Fruit fly (Drosophila melanogaster) whole organism, embryonic: ENCODE measurements around the gene ss.

Source experiments
- BEAF-32 ChIP-seq: fragments of 200-800 bp; sonication (Bioruptor generic); optimal IDR thresholded peaks from 3 replicates; lab custom pipeline; 2017; ENCODE audit warnings: missing biosample characterization, missing genetic modification characterization, mild to moderate bottlenecking, moderate library complexity, missing genetic modification reagents
- Bteb2 ChIP-seq: fragments of 200-800 bp; sonication (Bioruptor generic); optimal IDR thresholded peaks from 2 replicates; lab custom pipeline; 2016; ENCODE audit warnings: missing biosample characterization, missing genetic modification characterization
- CG10267 ChIP-seq: fragments of 200-800 bp; sonication (Bioruptor generic); optimal IDR thresholded peaks from 2 replicates; lab custom pipeline; 2018; ENCODE audit warnings: missing biosample characterization, mild to moderate bottlenecking, missing genetic modification characterization, moderate library complexity
- CG11093 ChIP-seq: fragments of 200-800 bp; sonication (Bioruptor generic); IDR thresholded peaks from 3 replicates; pipeline ENCODE4 v1.3.6; 2022; ENCODE audit warnings: missing biosample characterization, missing genetic modification characterization
- CG12659 ChIP-seq: fragments of 200-800 bp; sonication (Bioruptor generic); optimal IDR thresholded peaks from 3 replicates; lab custom pipeline; 2017; ENCODE audit warnings: mild to moderate bottlenecking, missing biosample characterization, missing genetic modification reagents, missing genetic modification characterization
- CG13424 ChIP-seq: fragments of 200-800 bp; sonication (Bioruptor generic); optimal IDR thresholded peaks from 2 replicates; lab custom pipeline; 2019; ENCODE audit warnings: missing biosample characterization, mild to moderate bottlenecking, missing genetic modification characterization, moderate library complexity
- CG1602 ChIP-seq: fragments of 200-800 bp; sonication (Bioruptor generic); optimal IDR thresholded peaks from 3 replicates; lab custom pipeline; 2016; ENCODE audit warnings: missing biosample characterization, missing genetic modification characterization
- CG17359 ChIP-seq: fragments of 200-800 bp; sonication (Bioruptor generic); optimal IDR thresholded peaks from 3 replicates; lab custom pipeline; 2018; ENCODE audit warnings: missing biosample characterization, mild to moderate bottlenecking, missing genetic modification characterization, moderate library complexity
- CG18619 ChIP-seq: fragments of 200-800 bp; sonication (Bioruptor generic); optimal IDR thresholded peaks from 3 replicates; lab custom pipeline; 2017; ENCODE audit warnings: missing biosample characterization, mild to moderate bottlenecking, missing genetic modification characterization
- CG2875 ChIP-seq: fragments of 200-800 bp; sonication (Bioruptor generic); optimal IDR thresholded peaks from 2 replicates; lab custom pipeline; 2017; ENCODE audit warnings: missing biosample characterization, mild to moderate bottlenecking, missing genetic modification characterization, missing genetic modification reagents
- CG3163 ChIP-seq: fragments of 200-800 bp; sonication (Bioruptor generic); optimal IDR thresholded peaks from 3 replicates; lab custom pipeline; 2016; ENCODE audit warnings: missing biosample characterization, missing genetic modification characterization
- CG34376 ChIP-seq: fragments of 200-800 bp; sonication (Bioruptor generic); optimal IDR thresholded peaks from 2 replicates; lab custom pipeline; 2018; ENCODE audit warnings: missing biosample characterization, mild to moderate bottlenecking, missing genetic modification characterization
- CG3726 ChIP-seq: fragments of 200-800 bp; sonication (Bioruptor generic); IDR thresholded peaks from 3 replicates; pipeline ENCODE4, ENCODE4 v1.3.6; 2022; ENCODE audit warnings: missing biosample characterization, missing genetic modification characterization
- CG42726 ChIP-seq: fragments of 200-800 bp; sonication (Bioruptor generic); IDR thresholded peaks from 2 replicates; pipeline ENCODE4 v1.3.6; 2022; ENCODE audit warnings: missing biosample characterization, missing genetic modification characterization; ENCODE audit not compliant: partially characterized antibody
- CG4282 ChIP-seq: fragments of 200-800 bp; sonication (Bioruptor generic); optimal IDR thresholded peaks from 2 replicates; lab custom pipeline; 2016; ENCODE audit warnings: missing biosample characterization, missing genetic modification characterization
- CG4360 ChIP-seq: fragments of 200-800 bp; sonication (Bioruptor generic); IDR thresholded peaks from 2 replicates; pipeline ENCODE4 v1.3.6; 2022; ENCODE audit warnings: missing biosample characterization, missing genetic modification characterization
- CG4854 ChIP-seq: fragments of 200-800 bp; sonication (Bioruptor generic); optimal IDR thresholded peaks from 2 replicates; lab custom pipeline; 2016; ENCODE audit warnings: missing biosample characterization, missing genetic modification characterization, inconsistent platforms
- CG6175 ChIP-seq: fragments of 200-800 bp; sonication (Bioruptor generic); IDR thresholded peaks from 3 replicates; pipeline ENCODE4 v1.3.6; 2022; ENCODE audit warnings: missing biosample characterization, missing genetic modification characterization
- CG7357 ChIP-seq: fragments of 200-800 bp; sonication (Bioruptor generic); IDR thresholded peaks from 3 replicates; pipeline ENCODE4 v1.3.6; 2022; ENCODE audit warnings: missing biosample characterization, missing genetic modification characterization
- CG7839 ChIP-seq: fragments of 200-800 bp; sonication (Bioruptor generic); optimal IDR thresholded peaks from 3 replicates; lab custom pipeline; 2018; ENCODE audit warnings: missing biosample characterization, mild to moderate bottlenecking, missing genetic modification characterization, moderate library complexity
- CG9932 ChIP-seq: fragments of 200-800 bp; sonication (Bioruptor generic); IDR thresholded peaks from 2 replicates; pipeline ENCODE4 v1.3.6; 2022; ENCODE audit warnings: missing biosample characterization, missing genetic modification characterization
- D19A ChIP-seq: fragments of 200-800 bp; optimal IDR thresholded peaks from 3 replicates; lab custom pipeline; 2019; ENCODE audit warnings: missing biosample characterization, mild to moderate bottlenecking, missing genetic modification characterization, moderate library complexity
- HLH4C ChIP-seq: fragments of 200-800 bp; sonication (Bioruptor generic); IDR thresholded peaks from 3 replicates; pipeline ENCODE4 v1.3.6; 2022; ENCODE audit warnings: missing biosample characterization, missing genetic modification characterization; ENCODE audit not compliant: partially characterized antibody
- HLH54F ChIP-seq: fragments of 200-800 bp; sonication (Bioruptor generic); optimal IDR thresholded peaks from 3 replicates; lab custom pipeline; 2016; ENCODE audit warnings: missing biosample characterization, missing genetic modification characterization
- Hsf ChIP-seq: fragments of 200-800 bp; sonication (Bioruptor generic); optimal IDR thresholded peaks from 3 replicates; lab custom pipeline; 2016; ENCODE audit warnings: missing biosample characterization, missing genetic modification characterization
- Mad ChIP-seq: fragments of 200-800 bp; sonication (Bioruptor generic); optimal IDR thresholded peaks from 2 replicates; lab custom pipeline; 2016; ENCODE audit warnings: missing biosample characterization, missing genetic modification characterization
- bcd ChIP-seq: fragments of 200-800 bp; sonication (Bioruptor generic); optimal IDR thresholded peaks from 2 replicates; lab custom pipeline; 2017; ENCODE audit warnings: missing biosample characterization, mild to moderate bottlenecking, missing genetic modification characterization
- ci ChIP-seq: fragments of 200-800 bp; sonication (Bioruptor generic); IDR thresholded peaks from 3 replicates; pipeline ENCODE4 v1.3.6; 2022; ENCODE audit warnings: missing biosample characterization, missing genetic modification characterization
- dmrt99B ChIP-seq: fragments of 200-800 bp; sonication (Bioruptor generic); optimal IDR thresholded peaks from 2 replicates; lab custom pipeline; 2018; ENCODE audit warnings: missing biosample characterization, mild to moderate bottlenecking, missing genetic modification characterization, moderate library complexity
- dpn ChIP-seq, 2 experiments: fragments of 200-800 bp; sonication (Bioruptor generic); optimal IDR thresholded peaks; 3 replicates each; lab custom pipeline; 2016; ENCODE audit warnings: missing biosample characterization in 2 of 2, missing genetic modification characterization in 2 of 2
- eyg ChIP-seq: fragments of 200-800 bp; sonication (Bioruptor generic); optimal IDR thresholded peaks from 3 replicates; lab custom pipeline; 2016; ENCODE audit warnings: missing biosample characterization, missing genetic modification characterization
- h ChIP-seq: fragments of >200 bp; optimal IDR thresholded peaks from 2 replicates; lab custom pipeline; 2017
- ken ChIP-seq: fragments of 200-800 bp; sonication (Bioruptor generic); IDR thresholded peaks from 3 replicates; pipeline ENCODE4 v1.3.6; 2022; ENCODE audit warnings: missing biosample characterization, missing genetic modification characterization
- knrl ChIP-seq: fragments of 200-800 bp; sonication (Bioruptor generic); IDR thresholded peaks from 3 replicates; pipeline ENCODE4 v1.3.6; 2022; ENCODE audit warnings: missing biosample characterization, missing genetic modification characterization; ENCODE audit not compliant: partially characterized antibody
- lilli ChIP-seq: fragments of 200-800 bp; sonication (Bioruptor generic); optimal IDR thresholded peaks from 3 replicates; lab custom pipeline; 2016; ENCODE audit warnings: missing biosample characterization, missing genetic modification characterization
- lov ChIP-seq, 2 experiments: fragments of 200-800 bp in 1 of 2; fragments of >200 bp in 1 of 2; sonication (Bioruptor generic) in 1 of 2; IDR thresholded peaks in 1 of 2; optimal IDR thresholded peaks in 1 of 2; 2 replicates in 1 of 2; 3 replicates in 1 of 2; pipeline versions ENCODE4 v1.3.6 to Lab custom; 2017 to 2022; ENCODE audit warnings: missing biosample characterization in 1 of 2, missing genetic modification characterization in 1 of 2
- maf-S ChIP-seq: fragments of 200-800 bp; sonication (Bioruptor generic); optimal IDR thresholded peaks from 2 replicates; lab custom pipeline; 2016; ENCODE audit warnings: missing biosample characterization, missing genetic modification characterization
- otp ChIP-seq: fragments of 200-800 bp; sonication (Bioruptor generic); IDR thresholded peaks from 3 replicates; pipeline ENCODE4, ENCODE4 v1.3.6; 2022; ENCODE audit warnings: missing biosample characterization, missing genetic modification characterization
- pan ChIP-seq, 4 experiments: fragments of >200 bp in 3 of 4; fragments of 200-800 bp in 1 of 4; sonication (Bioruptor generic) in 1 of 4; optimal IDR thresholded peaks in 3 of 4; IDR thresholded peaks in 1 of 4; 2 replicates each; pipeline versions ENCODE4 v1.3.6 to Lab custom; 2017 to 2022; ENCODE audit warnings: missing biosample characterization in 2 of 4, missing genetic modification characterization in 2 of 4, mixed read lengths in 1 of 4
- pnt ChIP-seq: fragments of 200-800 bp; sonication (Bioruptor generic); optimal IDR thresholded peaks from 3 replicates; lab custom pipeline; 2016; ENCODE audit warnings: missing biosample characterization, missing genetic modification characterization
- prd ChIP-seq, 3 experiments: fragments of >200 bp in 2 of 3; fragments of 200-800 bp in 1 of 3; sonication (Bioruptor generic) in 1 of 3; optimal IDR thresholded peaks in 2 of 3; IDR thresholded peaks in 1 of 3; 2 replicates in 2 of 3; 3 replicates in 1 of 3; pipeline versions ENCODE4 v1.3.6 to Lab custom; 2017 to 2022; ENCODE audit warnings: missing biosample characterization in 1 of 3, missing genetic modification characterization in 1 of 3
- sens ChIP-seq: fragments of 200-800 bp; sonication (Bioruptor generic); peaks from one replicate; lab custom pipeline; 2016; ENCODE audit warnings: missing biosample characterization, missing genetic modification characterization
- sisA ChIP-seq: fragments of 200-800 bp; sonication (Bioruptor generic); IDR thresholded peaks from 2 replicates; pipeline ENCODE4 v1.3.6; 2022; ENCODE audit warnings: missing biosample characterization, missing genetic modification characterization
- tx ChIP-seq: fragments of 200-800 bp; sonication (Bioruptor generic); optimal IDR thresholded peaks from 2 replicates; lab custom pipeline; 2016; ENCODE audit warnings: missing biosample characterization, missing genetic modification characterization
- unc-4 ChIP-seq: fragments of 200-800 bp; sonication (Bioruptor generic); IDR thresholded peaks from 2 replicates; pipeline ENCODE4 v1.3.6; 2022; ENCODE audit warnings: missing biosample characterization, missing genetic modification characterization; ENCODE audit not compliant: partially characterized antibody
- vfl ChIP-seq: fragments of 200-800 bp; sonication (Bioruptor generic); optimal IDR thresholded peaks from 2 replicates; lab custom pipeline; 2016; ENCODE audit warnings: missing biosample characterization, missing genetic modification characterization
- vnd ChIP-seq: fragments of 200-800 bp; sonication (Bioruptor generic); IDR thresholded peaks from 3 replicates; pipeline ENCODE4 v1.3.6; 2022; ENCODE audit warnings: missing biosample characterization, missing genetic modification characterization; ENCODE audit not compliant: partially characterized antibody
- wdn ChIP-seq: fragments of 200-800 bp; sonication (Bioruptor generic); IDR thresholded peaks from 2 replicates; pipeline ENCODE4 v1.3.6; 2022; ENCODE audit warnings: missing biosample characterization, missing genetic modification characterization

ss gene

dm6 chr3R:16431707-16432106, 28.2 kb upstream of the ss start (continued):
- TF ChIP-seq Hsf = peak; percentile 7
- TF ChIP-seq pnt = peak; percentile 4
- TF ChIP-seq otp (GFP tag; lab: Robert Waterston, UW) = 0 out of 3 replicates have a peak, but pooled peaks have one; percentile 28
- peak; percentile 37; the same call in 1 of the 2 replicates for TF ChIP-seq sisA (GFP tag; lab: Robert Waterston, UW)
- TF ChIP-seq dmrt99B = no peak
- TF ChIP-seq Mad = peak; percentile 21
- TF ChIP-seq h (lab: Kevin White, UChicago) = no peak
- no peak for TF ChIP-seq lov (optimal IDR thresholded peaks at IDR 0.05; lab: Kevin White, UChicago)
- 0 out of 3 replicates have a peak, but pooled peaks have one; percentile 42 for TF ChIP-seq lov (GFP tag; IDR thresholded peaks at IDR 0.05; lab: Robert Waterston, UW)
- TF ChIP-seq CG11093 (GFP tag; lab: Robert Waterston, UW) = no peak
- peak; percentile 44 for TF ChIP-seq lilli (GFP tag; lab: Kevin White, UChicago)
- peak; percentile 1 for TF ChIP-seq CG1602 (GFP tag; lab: Kevin White, UChicago)
- TF ChIP-seq sens = peak; percentile 45
- TF ChIP-seq CG4360 (GFP tag; lab: Robert Waterston, UW) = peak; percentile 42; the same call in 1 of the 2 replicates
- no peak for TF ChIP-seq prd (optimal IDR thresholded peaks at IDR 0.05; lab: Kevin White, UChicago)
- peak; percentile 51 for TF ChIP-seq prd (GFP tag; IDR thresholded peaks at IDR 0.05; lab: Robert Waterston, UW)
- TF ChIP-seq D19A = no peak
- TF ChIP-seq CG6175 (GFP tag; lab: Robert Waterston, UW) = no peak
- TF ChIP-seq knrl (GFP tag; lab: Robert Waterston, UW) = peak; percentile 73
- no peak for TF ChIP-seq eyg
- TF ChIP-seq CG17359 (tag; lab: Kevin White, UChicago) = peak; percentile 54
- peak; percentile 56 for TF ChIP-seq CG4282 (GFP tag; lab: Kevin White, UChicago)
- peak; percentile 17 for TF ChIP-seq HLH54F
- peak; percentile 44 for TF ChIP-seq maf-S (GFP tag; lab: Kevin White, UChicago)
- TF ChIP-seq CG3163 (GFP tag; lab: Kevin White, UChicago) = peak; percentile 55
- peak; percentile 51; the same call in 1 of the 2 replicates for TF ChIP-seq CG9932 (GFP tag; lab: Robert Waterston, UW)
- TF ChIP-seq wdn (GFP tag; lab: Robert Waterston, UW) = no peak
- TF ChIP-seq ken (GFP tag; lab: Robert Waterston, UW) = peak; percentile 65; the same call in 1 of the 3 replicates
- TF ChIP-seq HLH4C (GFP tag; lab: Robert Waterston, UW) = peak; percentile 53; the same call in 2 of the 3 replicates
- TF ChIP-seq CG7357 = no peak
- TF ChIP-seq CG10267 (tag; lab: Kevin White, UChicago) = peak; percentile 29
- no peak for TF ChIP-seq pan (optimal IDR thresholded peaks at IDR 0.05; lab: Kevin White, UChicago)
- peak in 1 of 2 experiments; percentile 59 for TF ChIP-seq pan (GFP tag; optimal IDR thresholded peaks at IDR 0.05 in 1 of 2, IDR thresholded peaks at IDR 0.05 in 1 of 2)
- TF ChIP-seq CG12659 (GFP tag; lab: Kevin White, UChicago) = no peak
- peak; percentile 56 for TF ChIP-seq unc-4 (GFP tag; lab: Robert Waterston, UW)
- peak; percentile 29 for TF ChIP-seq Bteb2 (GFP tag; lab: Kevin White, UChicago)
- TF ChIP-seq CG13424 (tag; lab: Kevin White, UChicago) = peak; percentile 30
- TF ChIP-seq bcd (GFP tag; lab: Kevin White, UChicago) = peak; percentile 2
- peak; percentile 45; the same call in 2 of the 3 replicates for TF ChIP-seq vnd (GFP tag; lab: Robert Waterston, UW)
- TF ChIP-seq CG18619 = peak; percentile 17
- TF ChIP-seq CG2875 = peak; percentile 20
- TF ChIP-seq tx (GFP tag; lab: Kevin White, UChicago) = peak; percentile 29
- no peak for TF ChIP-seq CG34376
- no peak for TF ChIP-seq CG3726 (GFP tag; lab: Robert Waterston, UW)
- peak; percentile 20 for TF ChIP-seq CG4854 (GFP tag; lab: Kevin White, UChicago)
- TF ChIP-seq ci = peak; percentile 78; the same call in 2 of the 3 replicates
- peak; percentile 93 for TF ChIP-seq CG42726 (GFP tag; lab: Robert Waterston, UW)
- TF ChIP-seq dpn (GFP tag; optimal IDR thresholded peaks at IDR 0.05; lab: Kevin White, UChicago) = peak; percentile 47 to 57
- TF ChIP-seq CG7839 = peak; percentile 44
- no peak for TF ChIP-seq vfl (GFP tag; lab: Kevin White, UChicago)
- TF ChIP-seq BEAF-32 (GFP tag; lab: Kevin White, UChicago) = peak; percentile 3
